Fruit fly (Drosophila melanogaster): ENCODE results near the gene lectin-37Da.
A peak's percentile ranks its signal among the peaks of the same experiment; 100 is the strongest.

DNA sequence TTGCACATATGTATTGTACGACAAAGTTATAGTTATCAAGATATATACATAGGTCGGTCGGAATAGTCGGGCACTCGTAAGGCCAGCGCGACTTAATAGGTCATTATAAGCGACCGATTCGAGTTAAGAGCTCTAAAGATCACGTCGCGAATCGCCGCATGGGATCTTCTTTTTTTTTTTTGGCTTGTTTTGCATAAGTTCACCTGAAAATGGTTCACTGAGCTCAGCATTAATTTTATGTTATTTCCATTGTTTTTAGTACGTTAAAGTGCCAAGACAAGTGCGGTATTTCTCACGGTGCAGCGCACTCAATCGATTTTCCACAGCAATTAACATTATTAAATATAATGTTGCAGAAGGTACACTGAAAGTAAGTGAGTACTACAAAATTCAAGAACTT is 23.2 kb downstream of the lectin-37Da start:
- TF ChIP-seq Met (GFP tag; optimal IDR thresholded peaks at IDR 0.05) (no peak), fd59A (GFP tag; optimal IDR thresholded peaks at IDR 0.05) (no peak), CG8319 (GFP tag; optimal IDR thresholded peaks at IDR 0.05) (no peak), dac (GFP tag; optimal IDR thresholded peaks at IDR 0.05) (no peak), Eip75B (GFP tag; optimal IDR thresholded peaks at IDR 0.05) (no peak), CG7368 (GFP tag; optimal IDR thresholded peaks at IDR 0.05) (no peak), CG16779 (tag; optimal IDR thresholded peaks at IDR 0.05) (no peak), Sox15 (GFP tag; optimal IDR thresholded peaks at IDR 0.05) (no peak), fd85E (GFP tag; optimal IDR thresholded peaks at IDR 0.05) (no peak), CG8119 (GFP tag; IDR thresholded peaks at IDR 0.05) (peak; percentile 13; the same call in 1 of the 3 replicates), CG6276 (GFP tag; optimal IDR thresholded peaks at IDR 0.05) (no peak), Hr39 (GFP tag; optimal IDR thresholded peaks at IDR 0.05) (no peak)

Measured in whole organism, prepupa.